Worm (Caenorhabditis elegans): ENCODE measurements around the gene mak-2.

DNA sequence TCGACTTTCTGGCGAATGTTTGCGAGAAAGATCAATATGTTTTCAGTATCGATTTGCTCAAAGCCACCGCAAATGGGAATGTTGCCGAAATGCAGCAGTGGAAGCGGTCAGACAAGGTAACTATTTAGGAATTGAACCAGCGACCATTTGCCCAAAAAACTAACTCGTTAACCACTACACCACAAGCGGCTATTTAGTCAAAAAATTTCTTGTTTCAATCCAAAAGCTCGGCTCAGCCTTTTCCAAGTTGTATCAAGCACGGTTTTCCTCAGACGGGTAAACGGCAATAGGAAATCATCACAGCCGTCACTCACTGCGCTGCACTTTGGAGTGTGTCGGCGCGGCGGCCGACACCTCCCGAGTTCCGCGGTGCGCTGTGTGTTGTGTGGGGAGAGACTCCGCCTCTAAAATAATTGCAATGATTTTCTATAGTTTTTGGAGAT lies 18.3 kb upstream of the mak-2 start:
- TF ChIP-seq nhr-11 (tag; optimal IDR thresholded peaks at IDR 0.05) (no peak), gmeb-2 (tag; optimal IDR thresholded peaks at IDR 0.05) (no peak), ceh-45 (GFP tag; IDR thresholded peaks at IDR 0.05) (no peak), ceh-9 (tag; optimal IDR thresholded peaks at IDR 0.05) (no peak), nfya-1 (tag; optimal IDR thresholded peaks at IDR 0.05) (no peak)
